Fruit fly (Drosophila melanogaster): ENCODE data around the gene CheB38b.

- TF ChIP-seq CG8478 (optimal IDR thresholded peaks at IDR 0.05) (no peak), CTCF (optimal IDR thresholded peaks at IDR 0.05) (peak; percentile 77 to 78)
Measured at dm6 chr2L:20787271-20787791, 29.7 kb downstream of the CheB38b start, which contains the start of gene Pomp.
